Fruit fly (Drosophila melanogaster): ENCODE measurements around the gene Jon25Bii.
A peak's percentile ranks its signal among the peaks of the same experiment; 100 is the strongest.

Gene Jon25Bii

dm6 chr2L:4979138-4979537, 26.2 kb upstream of the Jon25Bii start, which contains the start of gene CG8891 (continued):
- TF ChIP-seq chif (GFP tag; optimal IDR thresholded peaks at IDR 0.05) (no peak), CG13287 (GFP tag; IDR thresholded peaks at IDR 0.05; ENCODE audit: partially characterized antibody) (peak; percentile 16; the same call in 1 of the 2 replicates), Med (GFP tag) (peak; percentile 25), CG7786 (GFP tag; optimal IDR thresholded peaks at IDR 0.05) (no peak), chinmo (GFP tag; IDR thresholded peaks at IDR 0.05; ENCODE audit: partially characterized antibody) (0 out of 4 replicates have a peak, but pooled peaks have one; percentile 64), zf30C (GFP tag; optimal IDR thresholded peaks at IDR 0.05) (no peak), Dp (GFP tag; optimal IDR thresholded peaks at IDR 0.05) (peak; percentile 77)

DNA sequence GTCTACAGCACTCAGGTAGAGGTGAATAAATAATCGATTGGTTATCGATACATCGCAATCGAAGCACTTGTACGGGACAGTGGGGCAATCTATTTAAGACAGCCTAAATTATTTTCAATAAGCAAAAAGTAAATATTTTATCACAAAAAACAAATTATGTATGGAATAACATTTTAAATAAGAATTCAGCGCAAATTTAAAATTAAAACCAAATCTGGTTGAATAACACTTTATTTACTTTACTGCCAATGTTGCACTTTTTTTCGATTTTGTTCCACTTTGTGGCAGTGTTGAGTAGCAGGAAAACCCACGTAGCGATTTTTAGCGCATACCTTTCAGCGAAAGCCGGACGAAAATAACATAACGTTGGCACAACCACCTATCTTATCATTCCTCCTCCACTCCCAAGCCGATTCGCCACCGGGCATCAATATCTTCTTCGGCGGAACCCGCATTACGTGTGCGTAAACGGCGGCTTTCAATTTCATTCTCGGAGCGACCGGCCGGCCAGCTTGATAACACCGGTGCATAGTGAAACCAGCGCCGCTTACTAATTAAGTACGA, 24.1 kb upstream of the Jon25Bii start, which contains the start of the genes Gmd and CG3792:
Gene Gmd, minus strand, starts transcription at position 36 of the 564 bp plus-strand sequence.
Gene CG3792, plus strand, starts transcription at position 325 of the 564 bp plus-strand sequence.
- TF ChIP-seq CG15269 (tag; optimal IDR thresholded peaks at IDR 0.05) (no peak), pb (GFP tag; optimal IDR thresholded peaks at IDR 0.05) (peak; percentile 86), hth (optimal IDR thresholded peaks at IDR 0.05) (no peak), CG8281 (tag; optimal IDR thresholded peaks at IDR 0.05) (no peak), Vsx1 (GFP tag; optimal IDR thresholded peaks at IDR 0.05) (no peak), CG1603 (tag; optimal IDR thresholded peaks at IDR 0.05) (peak; percentile 71), CG18599 (GFP tag; optimal IDR thresholded peaks at IDR 0.05) (peak; percentile 96), crp (GFP tag; optimal IDR thresholded peaks at IDR 0.05) (peak in 1 of 2 experiments; percentile 69), NC2β (GFP tag; optimal IDR thresholded peaks at IDR 0.05) (peak; percentile 91), CG11247 (GFP tag; IDR thresholded peaks at IDR 0.05) (peak; percentile 96), Hr3 (GFP tag; optimal IDR thresholded peaks at IDR 0.05) (peak; percentile 95), klu (GFP tag; IDR thresholded peaks at IDR 0.05) (peak; percentile 95), tin (GFP tag; optimal IDR thresholded peaks at IDR 0.05) (peak; percentile 93), CG9797 (GFP tag; optimal IDR thresholded peaks at IDR 0.05) (peak; percentile 45), CG2875 (GFP tag; optimal IDR thresholded peaks at IDR 0.05) (peak; percentile 88), NC2α (GFP tag; optimal IDR thresholded peaks at IDR 0.05) (peak; percentile 90), Nf-YA (GFP tag; IDR thresholded peaks at IDR 0.05) (peak; percentile 86), CG8089 (GFP tag; optimal IDR thresholded peaks at IDR 0.05) (peak; percentile 81), Dll (GFP tag; IDR thresholded peaks at IDR 0.05; ENCODE audit: partially characterized antibody) (peak; percentile 90), CG9609 (GFP tag; optimal IDR thresholded peaks at IDR 0.05) (peak; percentile 91), Mrtf (GFP tag; IDR thresholded peaks at IDR 0.05) (peak; percentile 92), tgo (GFP tag; IDR thresholded peaks at IDR 0.05) (peak; percentile 97), CG6791 (GFP tag; IDR thresholded peaks at IDR 0.05; ENCODE audit: partially characterized antibody) (peak; percentile 76), CG18764 (GFP tag; optimal IDR thresholded peaks at IDR 0.05) (peak; percentile 96), ci (GFP tag; IDR thresholded peaks at IDR 0.05) (peak; percentile 93), zen (tag; optimal IDR thresholded peaks at IDR 0.05) (peak; percentile 93), CG10366 (GFP tag; IDR thresholded peaks at IDR 0.05) (peak; percentile 94), Jarid2 (GFP tag; optimal IDR thresholded peaks at IDR 0.05) (no peak), CG11696 (GFP tag; IDR thresholded peaks at IDR 0.05) (peak; percentile 89), sens-2 (GFP tag; IDR thresholded peaks at IDR 0.05) (peak; percentile 84; the same call in 1 of the 2 replicates), CG10979 (tag; optimal IDR thresholded peaks at IDR 0.05) (peak; percentile 92), chif (GFP tag; optimal IDR thresholded peaks at IDR 0.05) (peak; percentile 85 to 96), CG11093 (GFP tag; IDR thresholded peaks at IDR 0.05) (peak; percentile 94), scrt (GFP tag; optimal IDR thresholded peaks at IDR 0.05) (no peak), CG6683 (GFP tag; optimal IDR thresholded peaks at IDR 0.05) (peak; percentile 90), Oli (tag; optimal IDR thresholded peaks at IDR 0.05) (peak; percentile 94), p53 (GFP tag; optimal IDR thresholded peaks at IDR 0.05) (peak; percentile 86), Sry-δ (GFP tag; optimal IDR thresholded peaks at IDR 0.05) (peak; percentile 77), Ptx1 (GFP tag; IDR thresholded peaks at IDR 0.05) (peak; percentile 98), CG4820 (GFP tag; optimal IDR thresholded peaks at IDR 0.05) (peak; percentile 95), CG3163 (GFP tag; optimal IDR thresholded peaks at IDR 0.05) (peak; percentile 72), Doc3 (GFP tag; IDR thresholded peaks at IDR 0.05; ENCODE audit: partially characterized antibody) (peak; percentile 88)

All from whole organism, embryonic.